Fruit fly (Drosophila melanogaster) whole organism, embryonic: ENCODE measurements around the gene CG10513.

Source experiments
- B-H2 ChIP-seq: fragments of 200-800 bp; sonication (Bioruptor generic); optimal IDR thresholded peaks from 2 replicates; lab custom pipeline; 2018; ENCODE audit warnings: missing biosample characterization, mild to moderate bottlenecking, missing genetic modification characterization
- CG10267 ChIP-seq: fragments of 200-800 bp; sonication (Bioruptor generic); optimal IDR thresholded peaks from 2 replicates; lab custom pipeline; 2018; ENCODE audit warnings: missing biosample characterization, mild to moderate bottlenecking, missing genetic modification characterization, moderate library complexity
- CG10462 ChIP-seq: fragments of 200-800 bp; sonication (Bioruptor generic); optimal IDR thresholded peaks from 2 replicates; lab custom pipeline; 2016; ENCODE audit warnings: missing biosample characterization, missing genetic modification characterization
- CG10979 ChIP-seq: fragments of 200-800 bp; sonication (Bioruptor generic); optimal IDR thresholded peaks from 2 replicates; lab custom pipeline; 2018; ENCODE audit warnings: missing biosample characterization, mild to moderate bottlenecking, missing genetic modification characterization, moderate library complexity
- CG11504 ChIP-seq: fragments of 200-800 bp; sonication (Bioruptor generic); optimal IDR thresholded peaks from 3 replicates; lab custom pipeline; 2019; ENCODE audit warnings: missing biosample characterization, mild to moderate bottlenecking, missing genetic modification characterization, moderate library complexity
- CG12219 ChIP-seq: fragments of 200-800 bp; sonication (Bioruptor generic); optimal IDR thresholded peaks from 3 replicates; lab custom pipeline; 2018; ENCODE audit warnings: missing biosample characterization, mild to moderate bottlenecking, missing genetic modification characterization
- CG14710 ChIP-seq: fragments of 200-800 bp; sonication (Bioruptor generic); optimal IDR thresholded peaks from 3 replicates; lab custom pipeline; 2019; ENCODE audit warnings: missing biosample characterization, mild to moderate bottlenecking, missing genetic modification characterization, moderate library complexity
- CG15514 ChIP-seq: fragments of 200-800 bp; sonication (Bioruptor generic); optimal IDR thresholded peaks from 3 replicates; lab custom pipeline; 2017; ENCODE audit warnings: missing biosample characterization, missing genetic modification characterization, mild to moderate bottlenecking, moderate library complexity, missing genetic modification reagents
- CG16779 ChIP-seq: fragments of 200-800 bp; sonication (Bioruptor generic); IDR thresholded peaks from 2 replicates; pipeline ENCODE4 v1.3.6; 2022; ENCODE audit warnings: missing biosample characterization, missing genetic modification characterization
- CG18476 ChIP-seq: fragments of 200-800 bp; sonication (Bioruptor generic); optimal IDR thresholded peaks from 2 replicates; lab custom pipeline; 2016; ENCODE audit warnings: missing biosample characterization, mild to moderate bottlenecking, missing genetic modification characterization
- CG2120 ChIP-seq: fragments of 200-800 bp; sonication (Bioruptor generic); optimal IDR thresholded peaks from 3 replicates; lab custom pipeline; 2016; ENCODE audit warnings: missing biosample characterization, missing genetic modification characterization
- CG2129 ChIP-seq: fragments of 200-800 bp; sonication (Bioruptor generic); IDR thresholded peaks from 2 replicates; pipeline ENCODE4 v1.3.6; 2022; ENCODE audit warnings: missing biosample characterization, missing genetic modification characterization; ENCODE audit not compliant: partially characterized antibody
- CG30020 ChIP-seq: fragments of 200-800 bp; optimal IDR thresholded peaks from 2 replicates; lab custom pipeline; 2019; ENCODE audit warnings: missing biosample characterization, mild to moderate bottlenecking, missing genetic modification characterization, moderate library complexity
- CG34224 ChIP-seq: fragments of 200-800 bp; sonication (Bioruptor generic); IDR thresholded peaks from 3 replicates; pipeline ENCODE4 v1.3.6; 2022; ENCODE audit warnings: missing biosample characterization, missing genetic modification characterization; ENCODE audit not compliant: partially characterized antibody
- CG4820 ChIP-seq: fragments of 200-800 bp; sonication (Bioruptor generic); optimal IDR thresholded peaks from 3 replicates; lab custom pipeline; 2016; ENCODE audit warnings: missing biosample characterization, missing genetic modification characterization
- CG6791 ChIP-seq: fragments of 200-800 bp; sonication (Bioruptor generic); IDR thresholded peaks from 3 replicates; pipeline ENCODE4 v1.3.6; 2022; ENCODE audit warnings: missing biosample characterization, missing genetic modification characterization; ENCODE audit not compliant: partially characterized antibody
- CG7556 ChIP-seq: fragments of 200-800 bp; sonication (Bioruptor generic); optimal IDR thresholded peaks from 2 replicates; lab custom pipeline; 2017; ENCODE audit warnings: missing biosample characterization, mild to moderate bottlenecking, missing genetic modification characterization
- CG7786 ChIP-seq: fragments of 200-800 bp; sonication (Bioruptor generic); optimal IDR thresholded peaks from 2 replicates; lab custom pipeline; 2016; ENCODE audit warnings: missing biosample characterization, missing genetic modification characterization
- CG8765 ChIP-seq: fragments of 200-800 bp; sonication (Bioruptor generic); IDR thresholded peaks from 2 replicates; pipeline ENCODE4 v1.3.6; 2022; ENCODE audit warnings: missing biosample characterization, missing genetic modification characterization
- CG9932 ChIP-seq: fragments of 200-800 bp; sonication (Bioruptor generic); IDR thresholded peaks from 2 replicates; pipeline ENCODE4 v1.3.6; 2022; ENCODE audit warnings: missing biosample characterization, missing genetic modification characterization
- D ChIP-seq, 2 experiments: fragments of 200-800 bp in 1 of 2; fragments of >200 bp in 1 of 2; sonication (Bioruptor generic) in 1 of 2; optimal IDR thresholded peaks; 2 replicates in 1 of 2; 3 replicates in 1 of 2; lab custom pipeline; 2017; ENCODE audit warnings: mild to moderate bottlenecking in 1 of 2, missing biosample characterization in 1 of 2, missing genetic modification characterization in 1 of 2, missing genetic modification reagents in 1 of 2
- D19B ChIP-seq: fragments of 200-800 bp; sonication (Bioruptor generic); optimal IDR thresholded peaks from 2 replicates; lab custom pipeline; 2017; ENCODE audit warnings: missing biosample characterization, mild to moderate bottlenecking, missing genetic modification characterization
- Dbx ChIP-seq: fragments of 200-800 bp; sonication (Bioruptor generic); IDR thresholded peaks from 3 replicates; pipeline ENCODE4 v1.3.6; 2022; ENCODE audit warnings: missing biosample characterization, missing genetic modification characterization
- Dfd ChIP-seq, 2 experiments: fragments of >200 bp; optimal IDR thresholded peaks; 2 replicates each; lab custom pipeline; 2017; ENCODE audit warnings: missing biosample characterization in 2 of 2, missing genetic modification characterization in 2 of 2
- Dip3 ChIP-seq: fragments of 200-800 bp; sonication (Bioruptor generic); optimal IDR thresholded peaks from 3 replicates; lab custom pipeline; 2016; ENCODE audit warnings: missing biosample characterization, missing genetic modification characterization
- Doc3 ChIP-seq: fragments of 200-800 bp; sonication (Bioruptor generic); IDR thresholded peaks from 3 replicates; pipeline ENCODE4 v1.3.6; 2022; ENCODE audit warnings: missing biosample characterization, missing genetic modification characterization; ENCODE audit not compliant: partially characterized antibody
- HLH3B ChIP-seq: fragments of 200-800 bp; sonication (Bioruptor generic); IDR thresholded peaks from 2 replicates; pipeline ENCODE4 v1.3.6; 2022; ENCODE audit warnings: missing biosample characterization, missing genetic modification characterization
- MESR4 ChIP-seq: fragments of 200-800 bp; sonication (Bioruptor generic); optimal IDR thresholded peaks from 2 replicates; lab custom pipeline; 2018; ENCODE audit warnings: missing biosample characterization, mild to moderate bottlenecking, missing genetic modification characterization, moderate library complexity
- Meics ChIP-seq: fragments of 200-800 bp; sonication (Bioruptor generic); optimal IDR thresholded peaks from 2 replicates; lab custom pipeline; 2017; ENCODE audit warnings: missing biosample characterization, mild to moderate bottlenecking, missing genetic modification characterization
- Scr ChIP-seq: fragments of 200-800 bp; sonication (Bioruptor generic); IDR thresholded peaks from 2 replicates; pipeline ENCODE4 v1.3.6; 2022; ENCODE audit warnings: missing biosample characterization, missing genetic modification characterization; ENCODE audit not compliant: partially characterized antibody
- Ssrp ChIP-seq: fragments of 200-800 bp; sonication (Bioruptor generic); optimal IDR thresholded peaks from 2 replicates; lab custom pipeline; 2018; ENCODE audit warnings: missing biosample characterization, mild to moderate bottlenecking, missing genetic modification characterization, moderate library complexity
- bcd ChIP-seq: fragments of 200-800 bp; sonication (Bioruptor generic); optimal IDR thresholded peaks from 2 replicates; lab custom pipeline; 2017; ENCODE audit warnings: missing biosample characterization, mild to moderate bottlenecking, missing genetic modification characterization
- cas ChIP-seq: fragments of 200-800 bp; sonication (Bioruptor generic); IDR thresholded peaks from 2 replicates; pipeline ENCODE4 v1.3.6; 2022; ENCODE audit warnings: missing biosample characterization, missing genetic modification characterization
- corto ChIP-seq: fragments of 200-800 bp; sonication (Bioruptor generic); optimal IDR thresholded peaks from 2 replicates; lab custom pipeline; 2016; ENCODE audit warnings: missing biosample characterization, mild to moderate bottlenecking, missing genetic modification characterization, moderate library complexity
- dm ChIP-seq: fragments of 200-800 bp; sonication (Bioruptor generic); optimal IDR thresholded peaks from 3 replicates; lab custom pipeline; 2016; ENCODE audit warnings: missing biosample characterization, missing genetic modification characterization
- dpn ChIP-seq, 2 experiments: fragments of 200-800 bp; sonication (Bioruptor generic); optimal IDR thresholded peaks; 3 replicates each; lab custom pipeline; 2016; ENCODE audit warnings: missing biosample characterization in 2 of 2, missing genetic modification characterization in 2 of 2
- fru ChIP-seq: fragments of >200 bp; optimal IDR thresholded peaks from 2 replicates; lab custom pipeline; 2017
- ftz-f1 ChIP-seq: fragments of 200-800 bp; sonication (Bioruptor generic); optimal IDR thresholded peaks from 2 replicates; lab custom pipeline; 2016; ENCODE audit warnings: missing biosample characterization, missing genetic modification characterization
- fu2 ChIP-seq: fragments of 200-800 bp; sonication (Bioruptor generic); optimal IDR thresholded peaks from 2 replicates; lab custom pipeline; 2016; ENCODE audit warnings: missing biosample characterization, missing genetic modification characterization
- gce ChIP-seq: fragments of 200-800 bp; sonication (Bioruptor generic); IDR thresholded peaks from 3 replicates; pipeline ENCODE4 v1.3.6; 2022; ENCODE audit warnings: missing biosample characterization, missing genetic modification characterization
- ind ChIP-seq: fragments of 200-800 bp; sonication (Bioruptor generic); optimal IDR thresholded peaks from 3 replicates; lab custom pipeline; 2016; ENCODE audit warnings: missing biosample characterization, missing genetic modification characterization
- lbe ChIP-seq: fragments of 200-800 bp; sonication (Bioruptor generic); optimal IDR thresholded peaks from 2 replicates; lab custom pipeline; 2016; ENCODE audit warnings: missing biosample characterization, mild to moderate bottlenecking, missing genetic modification characterization
- psq ChIP-seq: fragments of 200-800 bp; sonication (Bioruptor generic); optimal IDR thresholded peaks from 2 replicates; lab custom pipeline; 2017; ENCODE audit warnings: missing biosample characterization, missing genetic modification characterization
- row ChIP-seq: fragments of 200-800 bp; sonication (Bioruptor generic); IDR thresholded peaks from 3 replicates; pipeline ENCODE4 v1.3.6; 2022; ENCODE audit warnings: missing biosample characterization, missing genetic modification characterization
- sug ChIP-seq: fragments of 200-800 bp; optimal IDR thresholded peaks from 2 replicates; lab custom pipeline; 2019; ENCODE audit warnings: missing biosample characterization, mild to moderate bottlenecking, missing genetic modification characterization, moderate library complexity
- tin ChIP-seq: fragments of 200-800 bp; sonication (Bioruptor generic); optimal IDR thresholded peaks from 3 replicates; lab custom pipeline; 2016; ENCODE audit warnings: missing biosample characterization, missing genetic modification characterization
- tio ChIP-seq: fragments of 200-800 bp; sonication (Bioruptor generic); optimal IDR thresholded peaks from 2 replicates; lab custom pipeline; 2017; ENCODE audit warnings: missing biosample characterization, missing genetic modification characterization, inconsistent platforms
- unc-4 ChIP-seq: fragments of 200-800 bp; sonication (Bioruptor generic); IDR thresholded peaks from 2 replicates; pipeline ENCODE4 v1.3.6; 2022; ENCODE audit warnings: missing biosample characterization, missing genetic modification characterization; ENCODE audit not compliant: partially characterized antibody

Gene CG10513

DNA sequence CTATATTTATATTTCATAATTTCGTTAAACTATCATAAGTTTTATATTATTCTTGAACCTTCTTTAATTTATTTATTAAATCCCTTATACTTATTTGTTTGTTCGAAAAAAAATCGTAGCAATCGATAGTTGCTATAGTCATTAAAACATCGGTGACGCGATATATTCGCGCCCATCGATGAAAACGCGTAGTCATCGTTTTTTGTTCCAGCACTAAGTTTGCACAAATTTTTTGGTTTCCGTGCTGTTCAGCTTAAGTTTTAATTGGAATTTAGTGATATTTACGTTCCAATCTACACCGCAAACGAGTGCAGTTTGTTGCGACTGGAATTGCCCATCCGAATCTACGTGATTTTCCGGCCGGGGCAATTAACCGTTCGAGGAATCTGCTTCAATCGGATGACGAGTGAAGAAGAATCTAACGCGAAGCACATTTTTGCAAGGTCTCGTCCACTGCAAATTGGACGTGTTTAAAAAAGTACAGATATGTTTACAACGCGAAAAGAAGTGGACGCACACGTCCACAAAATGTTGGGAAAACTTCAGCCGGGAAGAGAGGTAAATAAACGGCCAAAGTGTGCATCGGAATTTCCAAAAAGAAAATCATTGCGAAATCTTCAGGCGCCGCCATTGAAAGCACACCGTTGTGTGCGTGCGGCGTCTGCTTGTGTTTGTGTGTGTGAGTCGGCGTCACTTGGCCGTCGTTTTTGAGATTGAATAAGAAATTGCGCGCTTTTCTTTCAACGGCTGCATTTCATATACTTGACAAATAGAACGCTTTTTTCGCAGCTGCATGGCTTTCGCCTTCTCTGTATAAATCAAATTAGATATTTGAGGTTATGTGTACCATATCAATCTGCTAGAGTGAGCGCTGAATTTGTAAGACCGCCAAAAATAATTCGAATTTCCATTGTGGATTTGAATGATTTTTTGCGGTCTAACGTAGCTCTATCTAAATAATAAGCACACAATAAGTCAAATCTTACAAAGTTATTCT lies 27.6 kb downstream of the CG10513 start, which contains the start of gene Nup358 (continued):
- peak; percentile 99 for TF ChIP-seq CG6791 (GFP tag; lab: Robert Waterston, UW)
- peak; percentile 33 for TF ChIP-seq CG15514 (GFP tag; lab: Kevin White, UChicago)
- TF ChIP-seq MESR4: peak; percentile 24
- TF ChIP-seq dm (GFP tag; lab: Kevin White, UChicago): peak; percentile 21
- TF ChIP-seq fru (lab: Kevin White, UChicago): no peak
- TF ChIP-seq CG7556 (GFP tag; lab: Kevin White, UChicago): no peak
- no peak for TF ChIP-seq cas (GFP tag; lab: Robert Waterston, UW)
- TF ChIP-seq dpn (GFP tag; optimal IDR thresholded peaks at IDR 0.05; lab: Kevin White, UChicago): no peak
- no peak for TF ChIP-seq CG8765
- peak; percentile 54; the same call in 1 of the 3 replicates for TF ChIP-seq Dbx (GFP tag; lab: Robert Waterston, UW)
- no peak for TF ChIP-seq HLH3B (GFP tag; lab: Robert Waterston, UW)
- peak; percentile 55 for TF ChIP-seq B-H2 (GFP tag; lab: Kevin White, UChicago)
- TF ChIP-seq tin (GFP tag; lab: Kevin White, UChicago): no peak
- TF ChIP-seq Scr: peak; percentile 98
- TF ChIP-seq CG9932 (GFP tag; lab: Robert Waterston, UW): peak; percentile 64
- no peak for TF ChIP-seq Ssrp
- no peak for TF ChIP-seq tio
- TF ChIP-seq D (optimal IDR thresholded peaks at IDR 0.05; lab: Kevin White, UChicago): no peak
- no peak for TF ChIP-seq D (GFP tag; optimal IDR thresholded peaks at IDR 0.05; lab: Kevin White, UChicago)
- no peak for TF ChIP-seq Dfd (GFP tag; optimal IDR thresholded peaks at IDR 0.05; lab: Kevin White, UChicago)
- peak; percentile 64 for TF ChIP-seq row (GFP tag; lab: Robert Waterston, UW)
- no peak for TF ChIP-seq gce (GFP tag; lab: Robert Waterston, UW)
- TF ChIP-seq ind (GFP tag; lab: Kevin White, UChicago): no peak
- TF ChIP-seq CG4820: no peak
- no peak for TF ChIP-seq psq
- TF ChIP-seq Doc3 (GFP tag; lab: Robert Waterston, UW): peak; percentile 96
- TF ChIP-seq CG18476 (GFP tag; lab: Kevin White, UChicago): no peak
- TF ChIP-seq CG10979 (tag; lab: Kevin White, UChicago): no peak
- TF ChIP-seq D19B (GFP tag; lab: Kevin White, UChicago): no peak
- TF ChIP-seq CG2120 (GFP tag; lab: Kevin White, UChicago): no peak
- peak; percentile 98 for TF ChIP-seq CG34224 (GFP tag; lab: Robert Waterston, UW)
- no peak for TF ChIP-seq CG12219
- peak; percentile 61 for TF ChIP-seq CG10267 (tag; lab: Kevin White, UChicago)
- TF ChIP-seq Meics (GFP tag; lab: Kevin White, UChicago): no peak
- no peak for TF ChIP-seq CG7786 (GFP tag; lab: Kevin White, UChicago)
- peak; percentile 23 for TF ChIP-seq sug (tag; lab: Kevin White, UChicago)
- TF ChIP-seq CG14710 (tag; lab: Kevin White, UChicago): peak; percentile 55
- no peak for TF ChIP-seq lbe (GFP tag; lab: Kevin White, UChicago)
- TF ChIP-seq CG2129 (GFP tag; lab: Robert Waterston, UW): peak; percentile 96
- TF ChIP-seq corto (GFP tag; lab: Kevin White, UChicago): peak; percentile 16
- no peak for TF ChIP-seq Dip3 (GFP tag; lab: Kevin White, UChicago)
- TF ChIP-seq CG10462 (GFP tag; lab: Kevin White, UChicago): no peak
- peak; percentile 35 for TF ChIP-seq CG30020 (tag; lab: Kevin White, UChicago)
- TF ChIP-seq CG16779 (GFP tag; lab: Robert Waterston, UW): no peak
- no peak for TF ChIP-seq fu2 (GFP tag; lab: Kevin White, UChicago)
- peak; percentile 96 for TF ChIP-seq unc-4
- TF ChIP-seq bcd: no peak
- no peak for TF ChIP-seq CG11504
- no peak for TF ChIP-seq ftz-f1 (GFP tag; lab: Kevin White, UChicago)
